Worm (Caenorhabditis elegans) whole organism, midembryonic: ENCODE data around the gene nhr-281.
A peak's percentile ranks its signal among the peaks of the same experiment; 100 is the strongest.

ENCODE experiments used
- T22C8.4 ChIP-seq: fragments of 200-800 bp; sonication (Bioruptor generic); IDR thresholded peaks from 2 replicates; pipeline ENCODE4 v1.3.6; 2022; ENCODE audit warnings: missing genetic modification characterization, missing compliant biosample characterization
- cog-1 ChIP-seq: sonication (generic microtip); optimal IDR thresholded peaks from 2 replicates; lab custom pipeline; 2016; ENCODE audit warnings: missing genetic modification characterization, missing compliant biosample characterization
- flt-1 ChIP-seq: fragments of 200-800 bp; sonication (Bioruptor generic); IDR thresholded peaks from 2 replicates; pipeline ENCODE4 v1.3.6; 2022; ENCODE audit warnings: missing genetic modification characterization, missing compliant biosample characterization
- klf-2 ChIP-seq: fragments of 200-800 bp; sonication (Bioruptor generic); conservative IDR thresholded peaks from 2 replicates; pipeline ENCODE4 v1.3.6; 2022; ENCODE audit warnings: missing genetic modification reagents, missing genetic modification characterization, missing compliant biosample characterization
- med-1 ChIP-seq: sonication (generic microtip); optimal IDR thresholded peaks from 2 replicates; lab custom pipeline; 2017; ENCODE audit warnings: missing genetic modification characterization, mild to moderate bottlenecking, missing compliant biosample characterization, antibody characterized with exemption, missing genetic modification reagents; ENCODE audit not compliant: insufficient read depth
- ref-1 ChIP-seq: fragments of 200-800 bp; sonication (Bioruptor generic); conservative IDR thresholded peaks from 2 replicates; pipeline ENCODE4 v1.3.6; 2022; ENCODE audit warnings: missing genetic modification reagents, missing genetic modification characterization, missing compliant biosample characterization
- tab-1 ChIP-seq: fragments of 200-800 bp; sonication (Bioruptor generic); IDR thresholded peaks from 2 replicates; pipeline ENCODE4 v1.3.6; 2022; ENCODE audit warnings: missing genetic modification characterization, missing compliant biosample characterization
- ztf-23 ChIP-seq: fragments of 200-800 bp; sonication (Bioruptor generic); IDR thresholded peaks from 2 replicates; pipeline ENCODE4 v1.3.6; 2022; ENCODE audit warnings: missing genetic modification reagents, missing genetic modification characterization, missing compliant biosample characterization
- ztf-29 ChIP-seq: fragments of 200-800 bp; sonication (Bioruptor generic); IDR thresholded peaks from 2 replicates; pipeline ENCODE4 v1.3.6; 2022; ENCODE audit warnings: missing genetic modification reagents, missing genetic modification characterization, missing compliant biosample characterization

Gene nhr-281

ce11 chrX:14134883-14135282 lies 21.6 kb upstream of the nhr-281 start:
- TF ChIP-seq flt-1 (peak; percentile 69), T22C8.4 (GFP tag; lab: Robert Waterston, UW) (0 out of 2 replicates have a peak, but pooled peaks have one; percentile 28), tab-1 (GFP tag; lab: Robert Waterston, UW) (no peak), ref-1 (GFP tag; lab: Robert Waterston, UW) (0 out of 2 replicates have a peak, but pooled peaks have one; percentile 21)

DNA sequence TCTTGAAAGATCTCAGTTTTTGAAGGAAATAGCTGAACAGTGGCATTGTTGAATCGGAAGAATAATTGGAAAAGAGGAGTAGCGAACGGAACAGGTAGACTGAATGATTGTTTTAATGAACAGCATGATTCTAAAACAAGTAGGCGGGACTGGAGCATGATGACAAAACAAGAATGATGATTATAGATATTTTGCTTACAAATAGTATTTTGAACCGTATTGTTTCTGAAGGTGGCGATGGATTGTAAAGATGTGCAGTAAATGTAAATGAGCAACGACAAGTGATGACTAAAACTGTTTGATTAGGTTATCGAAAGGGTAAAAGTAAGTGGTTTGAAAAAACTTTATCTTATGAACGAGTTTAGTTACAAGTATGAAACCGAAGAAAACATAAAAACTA lies 21.0 kb upstream of the nhr-281 start, which contains the start of gene F28H6.8:
TSS of gene F28H6.8 (minus strand) at position 101 of the 400 bp plus-strand sequence.
- TF ChIP-seq ztf-29 (no peak), med-1 (no peak), cog-1 (tag; lab: Kevin White, UChicago) (no peak), T22C8.4 (GFP tag; lab: Robert Waterston, UW) (no peak), ref-1 (GFP tag; lab: Robert Waterston, UW) (no peak), ztf-23 (no peak), klf-2 (GFP tag; lab: Robert Waterston, UW) (no peak), flt-1 (no peak), tab-1 (GFP tag; lab: Robert Waterston, UW) (no peak)

ce11 chrX:14132677-14133076 lies 19.4 kb upstream of the nhr-281 start:
- no peak for TF ChIP-seq cog-1 (tag; lab: Kevin White, UChicago)
- no peak for TF ChIP-seq ztf-29
- no peak for TF ChIP-seq ref-1 (GFP tag; lab: Robert Waterston, UW)

- TF ChIP-seq ref-1 (GFP tag; lab: Robert Waterston, UW) (no peak), flt-1 (no peak), T22C8.4 (GFP tag; lab: Robert Waterston, UW) (no peak), cog-1 (tag; lab: Kevin White, UChicago) (no peak), klf-2 (GFP tag; lab: Robert Waterston, UW) (no peak), tab-1 (GFP tag; lab: Robert Waterston, UW) (no peak), ztf-29 (no peak), med-1 (no peak), ztf-23 (no peak)
Observed at ce11 chrX:14131476-14131875, 18.2 kb upstream of the nhr-281 start.

- TF ChIP-seq tab-1 (GFP tag; lab: Robert Waterston, UW) (no peak), flt-1 (no peak), T22C8.4 (GFP tag; lab: Robert Waterston, UW) (peak; percentile 43; the same call in 1 of the 2 replicates)
Observed at ce11 chrX:14127291-14127922, 14.2 kb upstream of the nhr-281 start, which contains the start of gene F28H6.4. TSS of gene F28H6.4 (plus strand) at chrX:14127872.

DNA sequence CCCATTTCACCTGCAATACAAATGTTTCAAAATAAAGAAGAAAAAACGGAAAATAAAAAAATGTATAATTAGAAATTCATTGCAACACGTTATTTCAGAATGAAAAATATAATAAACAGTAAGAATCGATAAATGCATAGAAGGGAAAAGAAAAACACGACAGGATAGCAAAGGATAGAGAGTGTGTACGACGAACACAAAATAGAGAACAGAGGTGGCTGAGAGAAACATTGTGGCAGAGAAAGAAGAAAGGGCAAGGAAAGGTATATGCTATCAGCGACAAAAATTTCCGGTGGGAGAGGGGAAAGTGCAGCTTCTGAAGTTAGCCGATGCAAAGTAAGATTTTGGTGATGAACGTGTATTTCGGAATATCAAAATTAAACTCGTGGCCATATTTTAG lies 12.6 kb upstream of the nhr-281 start, which contains the start of gene F28H6.6:
TSS of gene F28H6.6 (minus strand) at position 10 of the 400 bp plus-strand sequence.
- no peak for TF ChIP-seq cog-1 (tag; lab: Kevin White, UChicago)

- TF ChIP-seq klf-2 (GFP tag; lab: Robert Waterston, UW), result no peak
- TF ChIP-seq ztf-29, result no peak
- no peak for TF ChIP-seq flt-1
- TF ChIP-seq tab-1 (GFP tag; lab: Robert Waterston, UW), result no peak
- TF ChIP-seq T22C8.4 (GFP tag; lab: Robert Waterston, UW), result no peak
- no peak for TF ChIP-seq ref-1 (GFP tag; lab: Robert Waterston, UW)
- no peak for TF ChIP-seq cog-1 (tag; lab: Kevin White, UChicago)
- no peak for TF ChIP-seq ztf-23
- no peak for TF ChIP-seq med-1
Observed at ce11 chrX:14118762-14119161, 5.5 kb upstream of the nhr-281 start.

DNA sequence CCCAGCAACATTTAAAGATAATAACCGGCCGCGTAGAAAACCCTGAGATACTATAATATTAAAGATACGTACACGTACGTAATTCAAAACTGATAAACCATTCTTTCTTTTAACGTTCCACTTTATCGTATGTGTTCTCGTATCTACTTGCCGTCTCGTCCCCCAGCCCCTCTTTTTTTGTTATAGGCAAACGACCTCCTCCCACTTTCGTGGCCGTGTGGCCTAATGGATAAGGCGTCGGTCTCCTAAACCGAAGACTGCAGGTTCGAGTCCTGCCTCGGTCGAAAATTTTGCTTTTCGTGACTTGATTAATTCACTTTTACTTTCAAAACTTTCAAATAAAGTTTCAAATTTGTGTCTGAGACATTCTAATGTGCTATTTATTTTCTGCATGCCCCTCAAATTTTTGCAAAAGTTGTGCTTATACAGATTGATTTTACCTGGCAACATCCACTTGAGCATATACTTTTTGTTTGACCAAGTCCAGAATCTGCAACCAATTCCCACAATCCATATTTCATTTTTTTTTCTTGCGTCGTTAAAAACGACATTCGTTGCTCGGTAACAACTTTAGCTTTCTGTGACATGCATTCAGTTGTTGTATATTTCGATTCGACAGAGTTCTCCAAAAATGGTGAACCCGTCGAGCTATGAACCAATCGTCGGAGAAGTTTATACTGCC lies 2.4 kb upstream of the nhr-281 start, which contains the start of gene F28H6.7:
TSS of gene F28H6.7 (plus strand) at position 632 of the 682 bp plus-strand sequence.
- peak; percentile 98 for TF ChIP-seq ref-1 (GFP tag; lab: Robert Waterston, UW)
- peak; percentile 98 for TF ChIP-seq flt-1
- TF ChIP-seq ztf-29, result peak; percentile 96
- TF ChIP-seq T22C8.4 (GFP tag; lab: Robert Waterston, UW), result peak; percentile 92
- TF ChIP-seq med-1, result peak; percentile 60
- TF ChIP-seq cog-1 (tag; lab: Kevin White, UChicago), result peak; percentile 12
- peak; percentile 96 for TF ChIP-seq ztf-23
- peak; percentile 98 for TF ChIP-seq tab-1 (GFP tag; lab: Robert Waterston, UW)
- TF ChIP-seq klf-2 (GFP tag; lab: Robert Waterston, UW), result peak; percentile 87

DNA sequence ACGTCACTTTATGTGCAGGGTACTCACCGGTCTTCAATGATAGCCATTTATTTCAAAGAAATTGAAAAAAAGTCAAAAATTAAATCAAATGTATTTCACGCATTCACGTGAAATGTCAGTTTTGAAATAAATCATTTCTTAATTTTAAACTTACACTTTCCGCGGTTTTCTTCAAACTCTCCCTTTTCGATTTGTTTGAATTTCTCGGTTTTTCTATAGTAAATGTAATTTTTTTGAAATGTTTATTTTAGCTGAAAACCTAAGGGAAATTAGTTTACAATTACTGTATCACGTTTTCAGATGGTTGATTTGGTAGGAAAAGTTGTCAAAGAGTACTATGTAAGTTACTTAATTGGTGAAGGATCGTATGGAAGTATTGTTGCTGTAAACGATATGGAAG lies 5.0 kb downstream of the nhr-281 start, which contains the start of gene F16B12.7:
TSS of gene F16B12.7 (plus strand) at position 301 of the 400 bp plus-strand sequence.
- TF ChIP-seq flt-1 (no peak), klf-2 (GFP tag; lab: Robert Waterston, UW) (no peak), tab-1 (GFP tag; lab: Robert Waterston, UW) (no peak), ref-1 (GFP tag; lab: Robert Waterston, UW) (no peak), med-1 (no peak), T22C8.4 (GFP tag; lab: Robert Waterston, UW) (no peak), cog-1 (tag; lab: Kevin White, UChicago) (no peak), ztf-23 (no peak), ztf-29 (no peak)

DNA sequence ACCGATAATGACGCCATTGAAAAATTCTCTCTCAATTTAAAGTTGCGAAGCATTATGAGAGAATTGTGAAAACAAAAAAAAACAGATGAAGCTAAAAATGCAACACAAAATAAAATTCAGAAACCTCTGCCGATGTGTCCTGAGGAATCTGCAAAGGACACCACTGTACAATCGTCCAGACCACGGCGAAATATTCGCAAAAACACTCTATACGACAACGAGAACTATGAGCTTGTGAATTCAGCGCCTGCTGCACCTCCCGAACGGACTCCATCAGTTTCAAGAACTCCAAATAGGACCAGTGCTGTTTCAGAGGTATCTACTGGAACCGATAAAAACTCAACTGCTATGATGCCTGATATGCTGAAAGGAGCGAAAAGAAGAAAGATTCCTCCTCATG lies 10.8 kb downstream of the nhr-281 start:
- no peak for TF ChIP-seq klf-2 (GFP tag; lab: Robert Waterston, UW)
- TF ChIP-seq ref-1 (GFP tag; lab: Robert Waterston, UW), result no peak
- TF ChIP-seq cog-1 (tag; lab: Kevin White, UChicago), result no peak
- no peak for TF ChIP-seq med-1
- no peak for TF ChIP-seq flt-1
- no peak for TF ChIP-seq ztf-23
- TF ChIP-seq tab-1 (GFP tag; lab: Robert Waterston, UW), result no peak
- TF ChIP-seq T22C8.4 (GFP tag; lab: Robert Waterston, UW), result no peak
